Fruit fly (Drosophila melanogaster): Measurements from ENCODE around the gene CG5888.
A peak's percentile ranks its signal among the peaks of the same experiment; 100 is the strongest.

CG5888 gene

DNA sequence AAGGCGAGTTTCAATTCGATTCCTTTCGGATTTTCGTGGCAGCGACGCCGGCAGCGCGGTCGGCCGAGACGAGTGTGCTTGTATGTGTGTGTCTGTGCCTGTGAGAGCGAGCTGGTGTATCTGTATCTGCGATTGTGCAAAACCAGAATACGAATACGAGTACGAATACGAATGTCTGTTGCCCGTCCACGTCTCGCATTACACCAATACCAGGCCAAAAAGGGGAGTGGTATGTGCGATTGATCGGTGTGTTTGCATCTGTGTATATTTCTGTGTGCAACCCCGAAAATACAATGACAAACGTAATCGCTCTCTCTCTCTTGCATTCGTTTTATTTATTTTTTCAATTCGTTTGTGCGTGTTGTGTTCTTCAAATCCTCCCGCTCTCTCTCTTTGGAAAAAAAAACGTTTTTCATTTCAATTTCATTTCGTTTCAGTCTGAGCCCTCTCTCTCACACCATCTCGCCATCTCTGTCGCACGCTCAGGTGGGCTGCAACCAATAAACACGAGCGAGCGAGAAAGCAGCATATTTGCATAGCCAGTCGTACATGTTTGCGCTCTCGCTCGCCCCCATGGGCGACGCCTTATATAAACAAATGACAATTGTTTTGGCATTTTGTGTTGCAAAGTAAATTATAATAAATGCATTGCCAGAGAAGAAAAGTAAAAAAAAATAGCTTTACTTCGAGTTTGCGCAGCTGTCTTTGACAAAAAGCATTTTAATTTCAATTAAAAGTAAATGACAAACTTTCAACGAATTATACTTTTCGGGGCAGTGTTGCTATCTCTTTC, 37.9 kb upstream of the CG5888 start (continued):
- TF ChIP-seq CG17568 (GFP tag; optimal IDR thresholded peaks at IDR 0.05) (peak; percentile 23), Gsc (GFP tag; IDR thresholded peaks at IDR 0.05) (no peak), CG6854 (GFP tag; optimal IDR thresholded peaks at IDR 0.05) (no peak), CG32772 (GFP tag; IDR thresholded peaks at IDR 0.05) (peak; percentile 69), CG17359 (tag; optimal IDR thresholded peaks at IDR 0.05) (peak; percentile 17), H15 (GFP tag; IDR thresholded peaks at IDR 0.05) (0 out of 3 replicates have a peak, but pooled peaks have one; percentile 37), abd-A (tag; optimal IDR thresholded peaks at IDR 0.05) (peak; percentile 62), CG32532 (GFP tag; IDR thresholded peaks at IDR 0.05) (peak; percentile 41; the same call in 1 of the 2 replicates), BtbVII (GFP tag; optimal IDR thresholded peaks at IDR 0.05) (no peak), Ada2b (GFP tag; IDR thresholded peaks at IDR 0.05) (no peak), CG3726 (GFP tag; IDR thresholded peaks at IDR 0.05) (no peak), CG5245 (GFP tag; optimal IDR thresholded peaks at IDR 0.05) (no peak), Gug (GFP tag; IDR thresholded peaks at IDR 0.05) (no peak), CG2875 (GFP tag; optimal IDR thresholded peaks at IDR 0.05) (no peak), Antp (GFP tag; optimal IDR thresholded peaks at IDR 0.05) (peak; percentile 19), jigr1 (GFP tag; IDR thresholded peaks at IDR 0.05) (no peak), NC2α (GFP tag; optimal IDR thresholded peaks at IDR 0.05) (no peak), Fer1 (GFP tag; optimal IDR thresholded peaks at IDR 0.05) (no peak), CG7372 (GFP tag; IDR thresholded peaks at IDR 0.05) (no peak), Dp (GFP tag; optimal IDR thresholded peaks at IDR 0.05) (no peak), Hand (GFP tag; optimal IDR thresholded peaks at IDR 0.05) (no peak), vfl (GFP tag; optimal IDR thresholded peaks at IDR 0.05) (no peak), dmrt11E (tag; optimal IDR thresholded peaks at IDR 0.05) (no peak), CG31224 (GFP tag; IDR thresholded peaks at IDR 0.05) (no peak; the same call in 1 of the 2 replicates), sr (GFP tag; IDR thresholded peaks at IDR 0.05) (peak; percentile 74; the same call in 2 of the 3 replicates), Poxn (GFP tag; IDR thresholded peaks at IDR 0.05) (no peak), Dref (GFP tag; IDR thresholded peaks at IDR 0.05) (no peak), CG9437 (GFP tag; optimal IDR thresholded peaks at IDR 0.05) (no peak), Bgb (GFP tag; IDR thresholded peaks at IDR 0.05; ENCODE audit: partially characterized antibody) (no peak), CG11093 (GFP tag; IDR thresholded peaks at IDR 0.05) (no peak), repo (GFP tag; optimal IDR thresholded peaks at IDR 0.05) (peak; percentile 53), tll (GFP tag; optimal IDR thresholded peaks at IDR 0.05) (peak in 1 of 2 experiments; percentile 68), lola (GFP tag; optimal IDR thresholded peaks at IDR 0.05) (no peak), CG10366 (GFP tag; IDR thresholded peaks at IDR 0.05) (no peak), CG15514 (GFP tag; optimal IDR thresholded peaks at IDR 0.05) (no peak), D (optimal IDR thresholded peaks at IDR 0.05) (peak; percentile 84), D (GFP tag; optimal IDR thresholded peaks at IDR 0.05) (peak; percentile 53), CG10321 (GFP tag; IDR thresholded peaks at IDR 0.05) (peak; percentile 96), sug (tag; optimal IDR thresholded peaks at IDR 0.05) (peak; percentile 26), Ssrp (tag; optimal IDR thresholded peaks at IDR 0.05) (no peak), MBD-R2 (GFP tag; IDR thresholded peaks at IDR 0.05) (no peak), CG18764 (GFP tag; optimal IDR thresholded peaks at IDR 0.05) (peak; percentile 38), gce (GFP tag; IDR thresholded peaks at IDR 0.05) (no peak), Rfx (GFP tag; IDR thresholded peaks at IDR 0.05) (peak; percentile 57), sens (GFP tag) (peak; percentile 89), maf-S (GFP tag; optimal IDR thresholded peaks at IDR 0.05) (peak; percentile 0), CG13424 (tag; optimal IDR thresholded peaks at IDR 0.05) (peak; percentile 3), CG17186 (GFP tag; optimal IDR thresholded peaks at IDR 0.05) (no peak), hth (optimal IDR thresholded peaks at IDR 0.05) (no peak), sim (GFP tag; IDR thresholded peaks at IDR 0.05) (0 out of 2 replicates have a peak, but pooled peaks have one; percentile 37)
